Fruit fly (Drosophila melanogaster) whole organism, prepupa: ENCODE measurements around the gene CG14219.

ENCODE experiments used
- CG16779 ChIP-seq: fragments of 200-800 bp; sonication (Bioruptor generic); optimal IDR thresholded peaks from 3 replicates; lab custom pipeline; 2017; ENCODE audit warnings: missing biosample characterization, mild to moderate bottlenecking, missing genetic modification characterization
- CG6792 ChIP-seq: fragments of 200-800 bp; sonication (Bioruptor generic); optimal IDR thresholded peaks from 3 replicates; lab custom pipeline; 2016; ENCODE audit warnings: missing biosample characterization, missing genetic modification characterization
- CG6854 ChIP-seq: fragments of 200-800 bp; sonication (Bioruptor generic); optimal IDR thresholded peaks from 2 replicates; lab custom pipeline; 2017; ENCODE audit warnings: missing biosample characterization, mild to moderate bottlenecking, missing genetic modification characterization
- dsx ChIP-seq: fragments of 200-800 bp; optimal IDR thresholded peaks from 3 replicates; lab custom pipeline; 2019; ENCODE audit warnings: missing biosample characterization, mild to moderate bottlenecking, missing genetic modification characterization, moderate library complexity; ENCODE audit not compliant: poor library complexity, severe bottlenecking

- TF ChIP-seq CG6854 = no peak
- no peak for TF ChIP-seq CG16779 (tag; lab: Kevin White, UChicago)
- no peak for TF ChIP-seq CG6792 (GFP tag; lab: Kevin White, UChicago)
- no peak for TF ChIP-seq dsx (GFP tag; lab: Kevin White, UChicago)
Measured at dm6 chrX:19578908-19579647, 10.9 kb downstream of the CG14219 start.
